Worm (Caenorhabditis elegans) whole organism, L4 larva: ENCODE data around the gene timm-17B.2.

Experiments
- F37D6.2 ChIP-seq: sonication (generic microtip); optimal IDR thresholded peaks from 2 replicates; lab custom pipeline; 2016; ENCODE audit warnings: mild to moderate bottlenecking, missing genetic modification characterization, missing compliant biosample characterization
- T20F7.1 ChIP-seq: fragments of 200-800 bp; sonication (Bioruptor generic); optimal IDR thresholded peaks from 2 replicates; lab custom pipeline; 2018; ENCODE audit warnings: mild to moderate bottlenecking, missing genetic modification characterization, missing compliant biosample characterization
- Y105C5A.15 ChIP-seq: fragments of 200-800 bp; sonication (Bioruptor generic); IDR thresholded peaks from 2 replicates; pipeline ENCODE4 v1.3.6; 2022; ENCODE audit warnings: missing genetic modification characterization, missing compliant biosample characterization
- Y5F2A.4 ChIP-seq: fragments of 200-800 bp; sonication (Bioruptor generic); optimal IDR thresholded peaks from 2 replicates; lab custom pipeline; 2018; ENCODE audit warnings: mild to moderate bottlenecking, missing genetic modification characterization, missing compliant biosample characterization
- Y75B8A.6 ChIP-seq: fragments of 200-800 bp; sonication (Bioruptor generic); IDR thresholded peaks from 2 replicates; pipeline ENCODE4 v1.3.6; 2022; ENCODE audit warnings: missing genetic modification reagents, missing genetic modification characterization, missing compliant biosample characterization
- ZK337.2 ChIP-seq: fragments of 200-800 bp; sonication (Bioruptor generic); IDR thresholded peaks from 2 replicates; pipeline ENCODE4 v1.3.6; 2022; ENCODE audit warnings: missing genetic modification reagents, missing genetic modification characterization, missing compliant biosample characterization
- ZK546.5 ChIP-seq, 2 experiments: sonication (generic microtip); optimal IDR thresholded peaks; 2 replicates each; lab custom pipeline; 2017; ENCODE audit warnings: missing biosample characterization in 2 of 2, missing genetic modification characterization in 2 of 2
- arid-1 ChIP-seq: fragments of 200-800 bp; sonication (Bioruptor generic); conservative IDR thresholded peaks from 2 replicates; pipeline ENCODE4 v1.3.6; 2022; ENCODE audit warnings: missing genetic modification reagents, missing genetic modification characterization, missing compliant biosample characterization
- ceh-28 ChIP-seq: fragments of 150-350 bp; optimal IDR thresholded peaks from 2 replicates; lab custom pipeline; 2014; ENCODE audit warnings: missing biosample characterization, missing genetic modification reagents, missing genetic modification characterization
- ceh-62 ChIP-seq: sonication (generic microtip); optimal IDR thresholded peaks from 2 replicates; lab custom pipeline; 2017; ENCODE audit warnings: missing biosample characterization, missing genetic modification characterization
- ces-1 ChIP-seq: fragments of 150-350 bp; sonication (generic microtip); optimal IDR thresholded peaks from 4 replicates; lab custom pipeline; 2014; ENCODE audit warnings: missing biosample characterization, missing genetic modification reagents, missing genetic modification characterization
- ctbp-1 ChIP-seq: fragments of 200-800 bp; sonication (Bioruptor generic); IDR thresholded peaks from 2 replicates; pipeline ENCODE4 v1.3.6; 2022; ENCODE audit warnings: missing genetic modification reagents, missing genetic modification characterization, missing compliant biosample characterization
- daf-12 ChIP-seq: fragments of 150-350 bp; optimal IDR thresholded peaks from 2 replicates; lab custom pipeline; 2014; ENCODE audit warnings: missing biosample characterization, missing genetic modification reagents, missing genetic modification characterization
- daf-16 ChIP-seq, 3 experiments: sonication (generic microtip); optimal IDR thresholded peaks; 2 replicates each; lab custom pipeline; 2016 to 2017; ENCODE audit warnings: missing genetic modification characterization in 3 of 3, missing genetic modification reagents in 3 of 3, mild to moderate bottlenecking in 2 of 3, missing compliant biosample characterization in 2 of 3, missing biosample characterization in 1 of 3, moderate library complexity in 1 of 3
- daf-19 ChIP-seq: fragments of 200-800 bp; sonication (Bioruptor generic); conservative IDR thresholded peaks from 2 replicates; pipeline ENCODE4 v1.3.6; 2022; ENCODE audit warnings: missing genetic modification characterization, missing compliant biosample characterization
- dmd-6 ChIP-seq: fragments of 200-800 bp; sonication (Bioruptor generic); IDR thresholded peaks from 2 replicates; pipeline ENCODE4 v1.3.6; 2022; ENCODE audit warnings: missing genetic modification reagents, missing genetic modification characterization, missing compliant biosample characterization
- duxl-1 ChIP-seq: sonication (generic microtip); optimal IDR thresholded peaks from 2 replicates; lab custom pipeline; 2016; ENCODE audit warnings: mild to moderate bottlenecking, missing genetic modification characterization, moderate library complexity, missing compliant biosample characterization; ENCODE audit not compliant: poor library complexity
- fkh-10 ChIP-seq: fragments of 150-350 bp; optimal IDR thresholded peaks from 2 replicates; lab custom pipeline; 2014; ENCODE audit warnings: missing biosample characterization, missing genetic modification reagents, missing genetic modification characterization
- fos-1 ChIP-seq: fragments of 150-350 bp; optimal IDR thresholded peaks from 2 replicates; lab custom pipeline; 2014; ENCODE audit warnings: missing biosample characterization, missing genetic modification characterization
- hlh-11 ChIP-seq: fragments of 200-800 bp; sonication (Bioruptor generic); optimal IDR thresholded peaks from 2 replicates; lab custom pipeline; 2018; ENCODE audit warnings: mild to moderate bottlenecking, missing genetic modification characterization, missing compliant biosample characterization
- hlh-30 ChIP-seq: sonication (generic microtip); optimal IDR thresholded peaks from 2 replicates; lab custom pipeline; 2017; ENCODE audit warnings: antibody characterized with exemption, mild to moderate bottlenecking, missing genetic modification characterization, missing compliant biosample characterization; ENCODE audit not compliant: insufficient read depth
- hmg-1.1 ChIP-seq: fragments of 200-800 bp; sonication (Bioruptor generic); IDR thresholded peaks from 2 replicates; pipeline ENCODE4 v1.3.6; 2022; ENCODE audit warnings: missing genetic modification reagents, missing genetic modification characterization, missing compliant biosample characterization
- lin-29 ChIP-seq: fragments of 200-800 bp; sonication (Bioruptor generic); IDR thresholded peaks from 2 replicates; pipeline ENCODE4 v1.3.6; 2022; ENCODE audit warnings: missing genetic modification reagents, missing genetic modification characterization, missing compliant biosample characterization
- lin-38 ChIP-seq: fragments of 200-800 bp; sonication (Bioruptor generic); IDR thresholded peaks from 2 replicates; pipeline ENCODE4 v1.3.6; 2022; ENCODE audit warnings: missing genetic modification reagents, missing genetic modification characterization, missing compliant biosample characterization
- lin-39 ChIP-seq: fragments of 150-350 bp; optimal IDR thresholded peaks from 2 replicates; lab custom pipeline; 2014; ENCODE audit warnings: missing biosample characterization, missing genetic modification reagents, missing genetic modification characterization
- madf-9 ChIP-seq: fragments of 200-800 bp; sonication (Bioruptor generic); conservative IDR thresholded peaks from 2 replicates; pipeline ENCODE4 v1.3.6; 2022; ENCODE audit warnings: missing genetic modification reagents, missing genetic modification characterization, missing compliant biosample characterization
- mdt-29 ChIP-seq: fragments of 200-800 bp; sonication (Bioruptor generic); IDR thresholded peaks from 2 replicates; pipeline ENCODE4 v1.3.6; 2022; ENCODE audit warnings: missing genetic modification reagents, missing genetic modification characterization, missing compliant biosample characterization
- mes-2 ChIP-seq: sonication (generic microtip); optimal IDR thresholded peaks from 2 replicates; lab custom pipeline; 2016; ENCODE audit warnings: missing genotype, mild to moderate bottlenecking, missing genetic modification characterization, missing compliant biosample characterization; ENCODE audit not compliant: poor library complexity, severe bottlenecking
- mxl-2 ChIP-seq: fragments of 200-800 bp; sonication (Bioruptor generic); conservative IDR thresholded peaks from 2 replicates; pipeline ENCODE4 v1.3.6; 2022; ENCODE audit warnings: missing genetic modification reagents, missing genetic modification characterization, missing compliant biosample characterization
- mxl-3 ChIP-seq: fragments of 200-800 bp; sonication (Bioruptor generic); optimal IDR thresholded peaks from 2 replicates; lab custom pipeline; 2018; ENCODE audit warnings: mild to moderate bottlenecking, missing genetic modification characterization, missing compliant biosample characterization
- nhr-10 ChIP-seq: fragments of 150-350 bp; optimal IDR thresholded peaks from 2 replicates; lab custom pipeline; 2014; ENCODE audit warnings: missing biosample characterization, missing genetic modification characterization
- nhr-102 ChIP-seq: sonication (generic microtip); optimal IDR thresholded peaks from 2 replicates; lab custom pipeline; 2016; ENCODE audit warnings: mild to moderate bottlenecking, missing genetic modification characterization, moderate library complexity, missing compliant biosample characterization
- nhr-111 ChIP-seq: fragments of 200-800 bp; sonication (Bioruptor generic); optimal IDR thresholded peaks from 2 replicates; lab custom pipeline; 2018; ENCODE audit warnings: mild to moderate bottlenecking, missing genetic modification characterization, missing compliant biosample characterization
- nhr-237 ChIP-seq: sonication (generic microtip); optimal IDR thresholded peaks from 2 replicates; lab custom pipeline; 2017; ENCODE audit warnings: missing biosample characterization, missing genetic modification characterization
- nhr-28 ChIP-seq: fragments of 150-350 bp; optimal IDR thresholded peaks from 2 replicates; lab custom pipeline; 2014; ENCODE audit warnings: missing biosample characterization, missing genetic modification characterization
- nhr-6 ChIP-seq: fragments of 150-350 bp; optimal IDR thresholded peaks from 2 replicates; lab custom pipeline; 2014; ENCODE audit warnings: missing biosample characterization, missing genetic modification characterization
- nhr-76 ChIP-seq: fragments of 150-350 bp; optimal IDR thresholded peaks from 2 replicates; lab custom pipeline; 2014; ENCODE audit warnings: missing biosample characterization, missing genetic modification characterization
- pqm-1 ChIP-seq: sonication (generic microtip); optimal IDR thresholded peaks from 2 replicates; lab custom pipeline; 2017; ENCODE audit warnings: missing biosample characterization, missing genetic modification characterization
- skn-1 ChIP-seq: fragments of 150-350 bp; optimal IDR thresholded peaks from 2 replicates; lab custom pipeline; 2014; ENCODE audit warnings: missing biosample characterization, missing genetic modification characterization
- spr-1 ChIP-seq: sonication (generic microtip); optimal IDR thresholded peaks from 2 replicates; lab custom pipeline; 2016; ENCODE audit warnings: mild to moderate bottlenecking, missing genetic modification characterization, missing compliant biosample characterization
- tag-97 ChIP-seq: fragments of 200-800 bp; sonication (Bioruptor generic); IDR thresholded peaks from 2 replicates; pipeline ENCODE4 v1.3.6; 2022; ENCODE audit warnings: missing genetic modification characterization, missing compliant biosample characterization
- tra-1 ChIP-seq: fragments of 200-800 bp; sonication (Bioruptor generic); IDR thresholded peaks from 2 replicates; pipeline ENCODE4 v1.3.6; 2022; ENCODE audit warnings: missing genetic modification reagents, missing genetic modification characterization, missing compliant biosample characterization
- unc-39 ChIP-seq: sonication (generic microtip); optimal IDR thresholded peaks from 2 replicates; lab custom pipeline; 2017; ENCODE audit warnings: missing biosample characterization, missing genetic modification characterization
- zfp-2 ChIP-seq: sonication (generic microtip); optimal IDR thresholded peaks from 2 replicates; lab custom pipeline; 2016; ENCODE audit warnings: mild to moderate bottlenecking, missing genetic modification characterization, missing compliant biosample characterization
- zip-11 ChIP-seq: fragments of 200-800 bp; sonication (Bioruptor generic); IDR thresholded peaks from 2 replicates; pipeline ENCODE4 v1.3.6; 2022; ENCODE audit warnings: missing genetic modification characterization, missing compliant biosample characterization
- zip-2 ChIP-seq: fragments of 150-350 bp; optimal IDR thresholded peaks from 2 replicates; lab custom pipeline; 2014; ENCODE audit warnings: missing biosample characterization, missing genetic modification characterization
- ztf-11 ChIP-seq: fragments of 150-350 bp; optimal IDR thresholded peaks from 2 replicates; lab custom pipeline; 2014; ENCODE audit warnings: missing biosample characterization, missing genetic modification characterization

Gene timm-17B.2

ce11 chrIV:8379278-8379677 lies 17.2 kb upstream of the timm-17B.2 start, which contains the start of gene nap-1 (continued):
- TF ChIP-seq tag-97 (GFP tag; lab: Robert Waterston, UW): no peak
- TF ChIP-seq nhr-102 (tag; lab: Kevin White, UChicago): no peak
- no peak for TF ChIP-seq spr-1 (tag; lab: Kevin White, UChicago)
- TF ChIP-seq hlh-11: peak; percentile 59
- TF ChIP-seq lin-38 (GFP tag; lab: Robert Waterston, UW): peak; percentile 58
- TF ChIP-seq duxl-1 (tag; lab: Kevin White, UChicago): no peak
- no peak for TF ChIP-seq mes-2
- no peak for TF ChIP-seq Y75B8A.6 (GFP tag; lab: Robert Waterston, UW)
- no peak for TF ChIP-seq mdt-29 (GFP tag; lab: Robert Waterston, UW)
- no peak for TF ChIP-seq Y105C5A.15 (GFP tag; lab: Robert Waterston, UW)
- TF ChIP-seq fkh-10: peak; percentile 18
- TF ChIP-seq unc-39 (tag; lab: Kevin White, UChicago): no peak
- peak; percentile 66 for TF ChIP-seq nhr-28 (tag; lab: Kevin White, UChicago)
- TF ChIP-seq daf-16 (GFP tag; optimal IDR thresholded peaks at IDR 0.05; lab: Kevin White, UChicago): no peak
- TF ChIP-seq daf-16 (tag; optimal IDR thresholded peaks at IDR 0.05; lab: Kevin White, UChicago): peak; percentile 87
- TF ChIP-seq skn-1 (tag; lab: Kevin White, UChicago): no peak
- TF ChIP-seq zip-2: no peak
- peak; percentile 44; the same call in 1 of the 2 replicates for TF ChIP-seq dmd-6 (GFP tag; lab: Robert Waterston, UW)
- no peak for TF ChIP-seq fos-1
- TF ChIP-seq Y5F2A.4 (GFP tag; lab: Kevin White, UChicago): no peak
- no peak for TF ChIP-seq ceh-62 (tag; lab: Kevin White, UChicago)
- no peak for TF ChIP-seq ZK337.2 (GFP tag; lab: Robert Waterston, UW)
- peak; percentile 60 for TF ChIP-seq nhr-6 (tag; lab: Kevin White, UChicago)
- no peak for TF ChIP-seq ztf-11 (tag; lab: Kevin White, UChicago)
- no peak for TF ChIP-seq zfp-2
- no peak for TF ChIP-seq ctbp-1 (GFP tag; lab: Robert Waterston, UW)
- no peak for TF ChIP-seq mxl-2 (GFP tag; lab: Robert Waterston, UW)
- TF ChIP-seq ZK546.5 (tag; optimal IDR thresholded peaks at IDR 0.05; lab: Kevin White, UChicago): no peak
- peak; percentile 20 for TF ChIP-seq pqm-1 (tag; lab: Kevin White, UChicago)
- TF ChIP-seq ceh-28 (tag; lab: Kevin White, UChicago): no peak

DNA sequence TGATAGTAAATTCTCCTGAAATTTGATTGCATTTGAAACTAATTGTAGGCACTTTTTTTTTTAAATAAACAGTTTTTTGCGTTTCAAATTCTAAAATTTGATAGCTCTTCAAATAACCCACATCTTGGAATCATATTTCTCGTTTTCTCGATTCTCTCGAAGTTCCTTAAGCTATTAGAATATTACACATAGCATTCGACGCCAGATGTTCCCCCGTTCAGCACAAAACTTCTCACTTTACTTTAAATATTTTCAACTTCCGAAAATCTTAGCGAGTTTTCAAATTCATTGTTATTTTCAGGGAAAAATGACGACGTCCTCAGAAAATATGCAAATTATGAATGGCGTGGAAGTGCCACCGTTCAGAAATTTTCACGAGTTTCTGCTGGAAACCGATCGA lies 16.8 kb upstream of the timm-17B.2 start, which contains the start of gene praf-3:
Gene praf-3 (plus strand): TSS at position 301 of the 400 bp plus-strand sequence.
- TF ChIP-seq zip-11 (GFP tag; lab: Robert Waterston, UW): no peak
- TF ChIP-seq ceh-62 (tag; lab: Kevin White, UChicago): no peak
- no peak for TF ChIP-seq mes-2

DNA sequence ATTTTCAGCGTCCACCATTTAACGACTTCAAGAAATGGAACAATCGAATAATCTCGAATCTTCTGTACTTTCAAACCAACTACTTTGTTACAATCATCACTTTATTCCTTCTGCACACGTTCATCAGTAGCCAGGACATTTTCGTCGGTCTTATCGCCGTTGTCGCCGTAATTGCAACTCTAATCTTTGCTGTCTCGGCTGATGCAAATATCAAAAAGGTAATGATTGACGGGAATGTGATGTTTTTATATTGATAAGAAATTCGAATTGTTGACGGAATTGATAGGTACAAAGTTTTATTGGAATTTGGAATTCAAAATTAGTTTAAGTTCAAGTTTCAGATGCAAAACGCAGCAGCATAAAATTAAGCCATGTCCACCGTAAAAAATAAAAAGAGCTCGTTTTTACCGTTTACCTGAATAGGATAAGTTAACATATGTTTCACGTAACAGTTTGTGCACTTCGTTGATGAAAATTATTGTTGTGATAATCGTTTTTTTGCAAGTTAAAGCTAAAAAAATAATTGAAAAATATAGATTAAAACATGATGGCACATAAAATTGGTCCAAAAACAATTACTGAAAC lies 16.1 kb upstream of the timm-17B.2 start:
- TF ChIP-seq lin-29 (no peak), mxl-3 (GFP tag; lab: Kevin White, UChicago) (peak; percentile 21), skn-1 (tag; lab: Kevin White, UChicago) (no peak), madf-9 (no peak), arid-1 (GFP tag; lab: Robert Waterston, UW) (no peak), ceh-62 (tag; lab: Kevin White, UChicago) (no peak), hmg-1.1 (GFP tag; lab: Robert Waterston, UW) (no peak), ztf-11 (tag; lab: Kevin White, UChicago) (no peak), ces-1 (GFP tag; lab: Kevin White, UChicago) (no peak), nhr-111 (no peak), daf-19 (GFP tag; lab: Robert Waterston, UW) (no peak), lin-38 (GFP tag; lab: Robert Waterston, UW) (no peak), T20F7.1 (GFP tag; lab: Kevin White, UChicago) (peak; percentile 33), lin-39 (no peak), nhr-76 (tag; lab: Kevin White, UChicago) (no peak), unc-39 (tag; lab: Kevin White, UChicago) (no peak), daf-12 (no peak), fos-1 (no peak), nhr-102 (tag; lab: Kevin White, UChicago) (peak; percentile 11), nhr-10 (no peak), mdt-29 (GFP tag; lab: Robert Waterston, UW) (no peak; the same call in 1 of the 2 replicates), tra-1 (GFP tag; lab: Robert Waterston, UW) (peak; percentile 79; the same call in 1 of the 2 replicates), F37D6.2 (tag; lab: Kevin White, UChicago) (no peak), hlh-30 (tag; lab: Kevin White, UChicago) (no peak), nhr-237 (tag; lab: Kevin White, UChicago) (no peak)
